Fruit fly (Drosophila melanogaster): Measurements from ENCODE around the gene Ype.

Ype gene

dm6 chrX:13337454-13337853 lies 49.8 kb downstream of the Ype start, which contains the start of gene RpS15Aa (continued):
- TF ChIP-seq HmgZ (tag; optimal IDR thresholded peaks at IDR 0.05) = peak; percentile 57
- TF ChIP-seq crp (GFP tag; optimal IDR thresholded peaks at IDR 0.05) = peak in 1 of 2 experiments; percentile 42
- peak; percentile 55 for TF ChIP-seq CG1529 (GFP tag; optimal IDR thresholded peaks at IDR 0.05)
- peak; percentile 76 for TF ChIP-seq Sry-δ (GFP tag; optimal IDR thresholded peaks at IDR 0.05)
- peak; percentile 81 for TF ChIP-seq CG10431 (GFP tag; optimal IDR thresholded peaks at IDR 0.05)
- peak; percentile 11 for TF ChIP-seq CG34224 (GFP tag; IDR thresholded peaks at IDR 0.05; ENCODE audit: partially characterized antibody)
- no peak for TF ChIP-seq h (optimal IDR thresholded peaks at IDR 0.05)
- TF ChIP-seq CG8944 (GFP tag; optimal IDR thresholded peaks at IDR 0.05) = peak; percentile 58
- TF ChIP-seq maf-S (GFP tag; optimal IDR thresholded peaks at IDR 0.05) = peak; percentile 59
- peak; percentile 99 for TF ChIP-seq Ets97D (GFP tag; optimal IDR thresholded peaks at IDR 0.05)
- peak; percentile 0 for TF ChIP-seq Bteb2 (GFP tag; optimal IDR thresholded peaks at IDR 0.05)
- TF ChIP-seq CG11456 (GFP tag; IDR thresholded peaks at IDR 0.05) = peak; percentile 92
- TF ChIP-seq z (GFP tag; IDR thresholded peaks at IDR 0.05) = peak; percentile 51; the same call in 1 of the 3 replicates
- peak; percentile 85 for TF ChIP-seq CG32532 (GFP tag; IDR thresholded peaks at IDR 0.05)
- peak; percentile 61 for TF ChIP-seq CG11723 (GFP tag; optimal IDR thresholded peaks at IDR 0.05)
- TF ChIP-seq br (optimal IDR thresholded peaks at IDR 0.05) = no peak
- TF ChIP-seq mam (GFP tag; optimal IDR thresholded peaks at IDR 0.05) = peak; percentile 73
- TF ChIP-seq CG12236 (GFP tag; optimal IDR thresholded peaks at IDR 0.05) = peak; percentile 57
- 0 out of 2 replicates have a peak, but pooled peaks have one; percentile 17 for TF ChIP-seq CG16779 (GFP tag; IDR thresholded peaks at IDR 0.05)
- peak; percentile 74 for TF ChIP-seq Camta (GFP tag; optimal IDR thresholded peaks at IDR 0.05)
- TF ChIP-seq CG6689 (GFP tag; IDR thresholded peaks at IDR 0.05) = peak; percentile 63
- TF ChIP-seq Doc3 (GFP tag; IDR thresholded peaks at IDR 0.05; ENCODE audit: partially characterized antibody) = no peak
- peak; percentile 43 for TF ChIP-seq ind (GFP tag; optimal IDR thresholded peaks at IDR 0.05)
- TF ChIP-seq Hmx (GFP tag; optimal IDR thresholded peaks at IDR 0.05) = no peak
- TF ChIP-seq gem (tag; optimal IDR thresholded peaks at IDR 0.05) = peak; percentile 24
- peak; percentile 83 for TF ChIP-seq Fer1 (GFP tag; optimal IDR thresholded peaks at IDR 0.05)
- peak; percentile 37 for TF ChIP-seq Abd-B (GFP tag; optimal IDR thresholded peaks at IDR 0.05)
- peak; percentile 60 for TF ChIP-seq CG7839 (tag; optimal IDR thresholded peaks at IDR 0.05)
- peak; percentile 54 for TF ChIP-seq pita (GFP tag; optimal IDR thresholded peaks at IDR 0.05)
- peak; percentile 57; the same call in 1 of the 2 replicates for TF ChIP-seq wdn (GFP tag; IDR thresholded peaks at IDR 0.05)
- peak; percentile 76 for TF ChIP-seq ap (GFP tag; IDR thresholded peaks at IDR 0.05)
- TF ChIP-seq CG11696 (GFP tag; IDR thresholded peaks at IDR 0.05) = no peak
- TF ChIP-seq TFAM (GFP tag; optimal IDR thresholded peaks at IDR 0.05) = peak; percentile 10
- peak; percentile 76 for TF ChIP-seq wek (GFP tag; optimal IDR thresholded peaks at IDR 0.05)
- TF ChIP-seq sens-2 (GFP tag; IDR thresholded peaks at IDR 0.05) = peak; percentile 80
- peak; percentile 85 for TF ChIP-seq CG1603 (tag; optimal IDR thresholded peaks at IDR 0.05)
- TF ChIP-seq CG7372 (GFP tag; IDR thresholded peaks at IDR 0.05) = peak; percentile 71; the same call in 1 of the 2 replicates
- no peak for TF ChIP-seq chinmo (GFP tag; IDR thresholded peaks at IDR 0.05; ENCODE audit: partially characterized antibody)
- no peak for TF ChIP-seq Max (GFP tag; optimal IDR thresholded peaks at IDR 0.05)
- TF ChIP-seq Stat92E (GFP tag; optimal IDR thresholded peaks at IDR 0.05) = no peak
- peak; percentile 84 for TF ChIP-seq rib (GFP tag; IDR thresholded peaks at IDR 0.05)
- peak; percentile 69 for TF ChIP-seq BtbVII (GFP tag; optimal IDR thresholded peaks at IDR 0.05)
- peak; percentile 59 for TF ChIP-seq sug (tag; optimal IDR thresholded peaks at IDR 0.05)
- peak; percentile 46 for TF ChIP-seq nmo (GFP tag; optimal IDR thresholded peaks at IDR 0.05)
- TF ChIP-seq pros (GFP tag; optimal IDR thresholded peaks at IDR 0.05) = no peak
- TF ChIP-seq shn (GFP tag; optimal IDR thresholded peaks at IDR 0.05) = peak; percentile 65
- TF ChIP-seq bab2 (GFP tag; optimal IDR thresholded peaks at IDR 0.05) = peak; percentile 10
- peak in 1 of 2 experiments; percentile 44 for TF ChIP-seq Eip74EF (GFP tag; optimal IDR thresholded peaks at IDR 0.05)
- peak; percentile 46 for TF ChIP-seq CG8290 (GFP tag; optimal IDR thresholded peaks at IDR 0.05)
- TF ChIP-seq CG8290 (tag; optimal IDR thresholded peaks at IDR 0.05) = peak in 1 of 2 experiments; percentile 90
- TF ChIP-seq ftz-f1 (GFP tag; optimal IDR thresholded peaks at IDR 0.05) = no peak
